Worm (Caenorhabditis elegans) whole organism, L1 larva: ENCODE results near the gene fbxa-74.

Experiments used
- ama-1 ChIP-seq: fragments of 150-350 bp; optimal IDR thresholded peaks from 2 replicates; lab custom pipeline; 2014
- ceh-82 ChIP-seq, 3 experiments: fragments of 150-350 bp in 1 of 3; sonication (generic microtip) in 2 of 3; optimal IDR thresholded peaks; 2 replicates each; lab custom pipeline; 2014 to 2017; ENCODE audit warnings: missing biosample characterization in 3 of 3, missing genetic modification characterization in 3 of 3
- jun-1 ChIP-seq: fragments of 150-350 bp; optimal IDR thresholded peaks from 2 replicates; lab custom pipeline; 2014; ENCODE audit warnings: missing biosample characterization, missing genetic modification reagents, missing genetic modification characterization
- nhr-90 ChIP-seq: sonication (generic microtip); optimal IDR thresholded peaks from 2 replicates; lab custom pipeline; 2016; ENCODE audit warnings: mild to moderate bottlenecking, missing genetic modification characterization, missing compliant biosample characterization; ENCODE audit not compliant: poor library complexity
- tbx-2 ChIP-seq: sonication (generic microtip); optimal IDR thresholded peaks from 2 replicates; lab custom pipeline; 2016; ENCODE audit warnings: missing genetic modification characterization, missing compliant biosample characterization
- unc-62 ChIP-seq: fragments of 150-350 bp; optimal IDR thresholded peaks from 2 replicates; lab custom pipeline; 2014; ENCODE audit warnings: missing biosample characterization, missing genetic modification reagents, missing genetic modification characterization
- zag-1 ChIP-seq: fragments of 150-350 bp; optimal IDR thresholded peaks from 2 replicates; lab custom pipeline; 2014; ENCODE audit warnings: missing biosample characterization, missing genetic modification characterization
- ztf-11 ChIP-seq, 2 experiments: sonication (generic microtip); optimal IDR thresholded peaks; 2 replicates each; lab custom pipeline; 2016 to 2017; ENCODE audit warnings: missing genetic modification characterization in 2 of 2, missing biosample characterization in 1 of 2, missing compliant biosample characterization in 1 of 2

DNA sequence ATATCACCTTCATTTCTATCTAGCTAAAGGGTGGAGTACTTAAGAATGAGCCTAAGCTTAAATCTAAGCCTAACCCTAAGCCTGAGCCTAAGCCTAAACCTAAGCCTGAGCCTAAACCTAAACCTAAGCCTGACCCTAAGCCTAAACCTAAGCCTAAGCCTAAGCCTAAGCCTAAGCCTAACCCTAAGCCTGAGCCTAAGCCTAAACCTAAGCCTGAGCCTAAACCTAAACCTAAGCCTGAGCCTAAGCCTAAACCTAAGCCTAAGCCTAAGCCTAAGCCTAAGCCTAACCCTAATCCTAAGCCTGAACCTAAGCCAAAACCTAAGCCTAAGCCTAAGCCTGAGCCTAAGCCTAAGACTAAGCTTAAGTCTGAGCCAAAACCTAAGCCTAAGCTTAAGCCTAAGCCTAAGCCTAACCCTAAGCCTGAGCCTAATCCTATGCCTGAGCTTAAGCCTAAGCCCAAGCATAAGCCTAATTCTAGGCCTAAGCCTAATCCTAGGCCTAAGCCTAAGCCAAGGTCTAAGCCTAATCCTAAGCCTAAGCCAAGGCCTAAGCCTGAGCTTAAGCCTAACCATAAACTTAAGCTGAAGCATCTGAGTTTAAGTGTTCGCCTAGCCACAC is 15.3 kb upstream of the fbxa-74 start:
- no peak for TF ChIP-seq ztf-11 (tag; optimal IDR thresholded peaks at IDR 0.05; lab: Kevin White, UChicago)
- TF ChIP-seq unc-62 (GFP tag; lab: Kevin White, UChicago) = no peak
- TF ChIP-seq tbx-2 = no peak
- TF ChIP-seq ceh-82 (tag; optimal IDR thresholded peaks at IDR 0.05; lab: Kevin White, UChicago) = no peak
- no peak for TF ChIP-seq zag-1 (tag; lab: Kevin White, UChicago)
- no peak for TF ChIP-seq nhr-90 (tag; lab: Kevin White, UChicago)
- no peak for TF ChIP-seq jun-1
- no peak for TF ChIP-seq ama-1 (lab: Kevin White, UChicago)
